Fruit fly (Drosophila melanogaster): ENCODE results near the gene Adi1.

Adi1 gene

DNA sequence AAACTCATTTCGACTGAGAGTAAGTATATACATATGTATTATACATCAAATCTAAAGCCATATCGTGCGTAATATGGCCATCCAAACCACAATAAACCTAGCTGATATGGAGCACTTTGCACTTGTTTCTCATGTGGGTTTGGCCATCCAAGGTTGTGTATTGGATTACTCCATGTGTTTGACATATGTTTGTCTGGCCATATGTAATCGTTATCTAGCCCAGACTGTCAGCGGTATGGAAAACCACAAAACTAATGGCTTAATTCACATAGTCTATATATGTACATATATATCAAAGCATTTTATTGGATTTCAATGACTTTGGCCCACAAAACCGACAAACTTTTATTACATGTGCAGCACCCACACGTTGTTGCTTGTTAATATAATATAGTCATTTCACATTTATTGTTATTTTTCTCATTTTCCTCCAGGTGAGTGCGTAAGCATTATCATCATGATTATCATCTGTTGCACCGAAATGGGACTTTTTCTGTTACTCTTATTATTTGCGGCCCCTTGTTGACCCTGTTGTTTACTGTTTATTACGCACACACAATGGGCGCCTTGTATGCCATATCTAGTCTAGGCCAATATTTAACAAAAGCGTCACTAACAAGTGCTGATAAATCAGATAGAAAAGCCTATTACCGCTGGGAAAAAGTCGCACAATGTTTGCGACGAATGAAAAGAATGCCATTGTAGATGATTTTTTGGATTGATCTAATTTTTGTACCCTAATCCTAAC is 6.6 kb upstream of the Adi1 start (continued):
- TF ChIP-seq CG11093 (GFP tag; IDR thresholded peaks at IDR 0.05) (no peak; the same call in 2 of the 3 replicates), CG4404 (GFP tag; IDR thresholded peaks at IDR 0.05) (no peak), CG17328 (GFP tag; IDR thresholded peaks at IDR 0.05) (no peak), CG10979 (tag; optimal IDR thresholded peaks at IDR 0.05) (peak; percentile 5), CG8388 (GFP tag; optimal IDR thresholded peaks at IDR 0.05) (no peak), stc (GFP tag; IDR thresholded peaks at IDR 0.05) (peak; percentile 51; the same call in 1 of the 2 replicates), ERR (GFP tag; optimal IDR thresholded peaks at IDR 0.05) (peak; percentile 29), run (tag; optimal IDR thresholded peaks at IDR 0.05) (peak; percentile 23), bowl (GFP tag; IDR thresholded peaks at IDR 0.05) (no peak), CG3838 (GFP tag; optimal IDR thresholded peaks at IDR 0.05) (peak; percentile 57), CG8765 (GFP tag; IDR thresholded peaks at IDR 0.05) (no peak), Atf6 (GFP tag; IDR thresholded peaks at IDR 0.05) (peak; percentile 77), Ssrp (tag; optimal IDR thresholded peaks at IDR 0.05) (no peak), CG15011 (GFP tag; optimal IDR thresholded peaks at IDR 0.05) (peak; percentile 75), wdn (GFP tag; IDR thresholded peaks at IDR 0.05) (no peak), onecut (GFP tag; IDR thresholded peaks at IDR 0.05) (peak; percentile 67), CG30020 (tag; optimal IDR thresholded peaks at IDR 0.05) (no peak), tx (GFP tag; optimal IDR thresholded peaks at IDR 0.05) (peak; percentile 23), Atf-2 (GFP tag; optimal IDR thresholded peaks at IDR 0.05) (peak; percentile 32), nerfin-2 (GFP tag; IDR thresholded peaks at IDR 0.05; ENCODE audit: partially characterized antibody) (no peak), sc (optimal IDR thresholded peaks at IDR 0.05) (no peak), sc (GFP tag; optimal IDR thresholded peaks at IDR 0.05) (peak; percentile 62), Xrp1 (GFP tag; IDR thresholded peaks at IDR 0.05) (peak; percentile 70), Xbp1 (GFP tag; optimal IDR thresholded peaks at IDR 0.05) (peak; percentile 4), CG1832 (GFP tag; optimal IDR thresholded peaks at IDR 0.05) (no peak), D19B (GFP tag; optimal IDR thresholded peaks at IDR 0.05) (peak; percentile 35), CG1647 (GFP tag; optimal IDR thresholded peaks at IDR 0.05) (peak; percentile 71), CG42726 (GFP tag; IDR thresholded peaks at IDR 0.05; ENCODE audit: partially characterized antibody) (no peak), pan (optimal IDR thresholded peaks at IDR 0.05) (no peak), pan (GFP tag; optimal IDR thresholded peaks at IDR 0.05 in 1 of 2, IDR thresholded peaks at IDR 0.05 in 1 of 2) (peak in 1 of 2 experiments; percentile 62), BtbVII (GFP tag; optimal IDR thresholded peaks at IDR 0.05) (peak; percentile 73), Dad (GFP tag; optimal IDR thresholded peaks at IDR 0.05) (peak; percentile 11), Hr78 (GFP tag; optimal IDR thresholded peaks at IDR 0.05) (peak in 1 of 2 experiments; percentile 34), peb (GFP tag; IDR thresholded peaks at IDR 0.05) (no peak), CG14965 (GFP tag; optimal IDR thresholded peaks at IDR 0.05; ENCODE audit: borderline replicate concordance) (peak; percentile 59), pfk (GFP tag; optimal IDR thresholded peaks at IDR 0.05) (no peak), cad (GFP tag; optimal IDR thresholded peaks at IDR 0.05) (no peak), ind (GFP tag; optimal IDR thresholded peaks at IDR 0.05) (no peak), CG10147 (GFP tag; optimal IDR thresholded peaks at IDR 0.05) (peak; percentile 50), MBD-R2 (GFP tag; IDR thresholded peaks at IDR 0.05) (peak; percentile 13; the same call in 1 of the 2 replicates), tap (tag; optimal IDR thresholded peaks at IDR 0.05) (peak; percentile 23), sna (GFP tag; IDR thresholded peaks at IDR 0.05; ENCODE audit: partially characterized antibody) (no peak), Ets97D (GFP tag; optimal IDR thresholded peaks at IDR 0.05) (peak; percentile 19), CG15601 (tag; optimal IDR thresholded peaks at IDR 0.05) (peak; percentile 79), Kr (GFP tag; optimal IDR thresholded peaks at IDR 0.05) (peak; percentile 30), exex (tag; optimal IDR thresholded peaks at IDR 0.05) (peak; percentile 22), CG8290 (GFP tag; optimal IDR thresholded peaks at IDR 0.05) (peak; percentile 54), CG8290 (tag; optimal IDR thresholded peaks at IDR 0.05) (peak in 1 of 2 experiments; percentile 83), sug (tag; optimal IDR thresholded peaks at IDR 0.05) (peak; percentile 36), CG14014 (GFP tag; IDR thresholded peaks at IDR 0.05) (peak; percentile 78; the same call in 1 of the 2 replicates)
